Worm (Caenorhabditis elegans): ENCODE measurements around the gene F53F4.12.

DNA sequence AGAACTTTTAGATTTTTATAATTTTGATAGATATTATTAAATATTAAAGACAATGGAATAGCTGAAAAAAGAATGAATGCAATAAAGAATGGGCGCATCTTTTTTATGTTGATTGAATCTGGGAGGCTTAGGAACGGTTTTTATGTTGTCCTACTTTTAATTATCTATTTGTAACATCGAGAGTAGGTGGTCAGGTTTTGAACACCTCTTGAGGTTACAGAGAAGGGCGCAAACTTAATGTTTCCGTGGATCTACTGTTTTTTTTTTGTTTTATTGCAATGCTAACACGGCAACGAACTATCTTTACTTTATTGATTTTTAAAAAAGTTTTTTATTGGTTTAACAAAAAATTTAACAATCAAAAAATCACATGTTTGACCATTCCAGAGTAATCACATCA, 12.0 kb upstream of the F53F4.12 start, which contains the start of gene F53F4.7:
- no peak for TF ChIP-seq lin-15B (tag; optimal IDR thresholded peaks at IDR 0.05)
- no peak for TF ChIP-seq efl-3 (GFP tag; optimal IDR thresholded peaks at IDR 0.05)
- no peak for TF ChIP-seq ceh-90 (tag; optimal IDR thresholded peaks at IDR 0.05)
- no peak for TF ChIP-seq F16B12.6 (tag; optimal IDR thresholded peaks at IDR 0.05)
- TF ChIP-seq grh-1 (GFP tag; IDR thresholded peaks at IDR 0.05): no peak
- no peak for TF ChIP-seq skn-1 (tag; optimal IDR thresholded peaks at IDR 0.05)
- TF ChIP-seq elt-3 (tag; optimal IDR thresholded peaks at IDR 0.05): no peak
- TF ChIP-seq dpl-1 (GFP tag; optimal IDR thresholded peaks at IDR 0.05): no peak
- TF ChIP-seq nhr-76 (tag; optimal IDR thresholded peaks at IDR 0.05): no peak
- TF ChIP-seq ztf-11 (tag; optimal IDR thresholded peaks at IDR 0.05): no peak
- no peak for TF ChIP-seq unc-130 (tag; optimal IDR thresholded peaks at IDR 0.05)
- no peak for TF ChIP-seq nhr-20 (tag; optimal IDR thresholded peaks at IDR 0.05)
- no peak for TF ChIP-seq lin-39 (tag; optimal IDR thresholded peaks at IDR 0.05)
- TF ChIP-seq irx-1 (tag; optimal IDR thresholded peaks at IDR 0.05): no peak

Measured in whole organism, L1 larva.